Worm (Caenorhabditis elegans): ENCODE results near the gene lido-9.

- TF ChIP-seq ztf-4 (tag; optimal IDR thresholded peaks at IDR 0.05) (no peak), xbp-1 (tag; optimal IDR thresholded peaks at IDR 0.05) (no peak)
Observed at ce11 chrII:3048989-3049388, 48.4 kb downstream of the lido-9 start.
